Worm (Caenorhabditis elegans): ENCODE data around the gene pgl-3.

The pgl-3 gene

ce11 chrV:4750294-4750693 is 5.5 kb upstream of the pgl-3 start, which contains the start of gene C18G1.6:
TSS of gene C18G1.6 (plus strand) at chrV:4750594.
- TF ChIP-seq snpc-4 (tag; optimal IDR thresholded peaks at IDR 0.05) (no peak), lin-39 (tag; optimal IDR thresholded peaks at IDR 0.05) (no peak), sma-3 (GFP tag; optimal IDR thresholded peaks at IDR 0.05) (no peak)

- TF ChIP-seq skn-1 (tag; optimal IDR thresholded peaks at IDR 0.05) = no peak
- no peak for TF ChIP-seq nhr-237 (tag; optimal IDR thresholded peaks at IDR 0.05)
- no peak for TF ChIP-seq F13H6.1 (tag; optimal IDR thresholded peaks at IDR 0.05)
- TF ChIP-seq nhr-77 (tag; optimal IDR thresholded peaks at IDR 0.05) = no peak
- no peak for TF ChIP-seq nhr-6 (tag; optimal IDR thresholded peaks at IDR 0.05)
- no peak for TF ChIP-seq ZK546.5 (tag; optimal IDR thresholded peaks at IDR 0.05)
- TF ChIP-seq unc-55 (GFP tag; optimal IDR thresholded peaks at IDR 0.05) = no peak
- no peak for TF ChIP-seq sem-4 (tag; optimal IDR thresholded peaks at IDR 0.05)
- TF ChIP-seq crh-2 (tag; optimal IDR thresholded peaks at IDR 0.05) = no peak
- TF ChIP-seq lin-11 (tag; optimal IDR thresholded peaks at IDR 0.05) = no peak
- TF ChIP-seq ceh-82 (tag; optimal IDR thresholded peaks at IDR 0.05) = no peak
- no peak for TF ChIP-seq sma-3 (GFP tag; optimal IDR thresholded peaks at IDR 0.05)
- no peak for TF ChIP-seq R02D3.7 (tag; optimal IDR thresholded peaks at IDR 0.05)
- no peak for TF ChIP-seq ceh-16 (tag; optimal IDR thresholded peaks at IDR 0.05)
- TF ChIP-seq mab-5 (tag; optimal IDR thresholded peaks at IDR 0.05) = no peak
- no peak for TF ChIP-seq elt-1 (tag; optimal IDR thresholded peaks at IDR 0.05)
- no peak for TF ChIP-seq lsy-2 (tag; optimal IDR thresholded peaks at IDR 0.05)
- no peak for TF ChIP-seq ztf-4 (tag; optimal IDR thresholded peaks at IDR 0.05)
- no peak for TF ChIP-seq nhr-25 (tag; optimal IDR thresholded peaks at IDR 0.05)
- TF ChIP-seq fos-1 (tag; optimal IDR thresholded peaks at IDR 0.05) = no peak
These were observed 1.7 kb upstream of the pgl-3 start, which contains the start of gene hil-4 for ce11 chrV:4754123-4754522. TSS of gene hil-4 (plus strand) at chrV:4754313.

ce11 chrV:4754684-4755211 is 1.0 kb upstream of the pgl-3 start:
- TF ChIP-seq sma-3 (GFP tag; optimal IDR thresholded peaks at IDR 0.05) (no peak), Y55F3AM.14 (GFP tag; optimal IDR thresholded peaks at IDR 0.05) (peak; percentile 0)

ce11 chrV:4758019-4758418 is 2.2 kb downstream of the pgl-3 start:
- TF ChIP-seq dmd-4 (tag; optimal IDR thresholded peaks at IDR 0.05) = no peak
- TF ChIP-seq nhr-12 (tag; optimal IDR thresholded peaks at IDR 0.05) = no peak
- TF ChIP-seq ZK546.5 (tag; optimal IDR thresholded peaks at IDR 0.05) = no peak
- TF ChIP-seq egl-27 (tag; optimal IDR thresholded peaks at IDR 0.05) = no peak
- no peak for TF ChIP-seq mab-5 (tag; optimal IDR thresholded peaks at IDR 0.05)

- no peak for TF ChIP-seq zag-1 (tag; optimal IDR thresholded peaks at IDR 0.05)
- no peak for TF ChIP-seq unc-62 (GFP tag; optimal IDR thresholded peaks at IDR 0.05)
- no peak for TF ChIP-seq blmp-1 (tag; optimal IDR thresholded peaks at IDR 0.05; ENCODE audit: insufficient read depth)
- no peak for TF ChIP-seq egl-27 (tag; optimal IDR thresholded peaks at IDR 0.05)
- TF ChIP-seq unc-55 (GFP tag; optimal IDR thresholded peaks at IDR 0.05) = no peak
- TF ChIP-seq peb-1 (tag; optimal IDR thresholded peaks at IDR 0.05) = no peak
- no peak for TF ChIP-seq sma-9 (GFP tag; optimal IDR thresholded peaks at IDR 0.05)
- TF ChIP-seq sma-9 (tag; optimal IDR thresholded peaks at IDR 0.05) = no peak
- TF ChIP-seq mdl-1 (tag; optimal IDR thresholded peaks at IDR 0.05) = no peak
- TF ChIP-seq lin-39 (tag; optimal IDR thresholded peaks at IDR 0.05) = no peak
- TF ChIP-seq nhr-77 (tag; optimal IDR thresholded peaks at IDR 0.05) = no peak
- no peak for TF ChIP-seq nhr-21 (tag; optimal IDR thresholded peaks at IDR 0.05)
- TF ChIP-seq R02D3.7 (tag; optimal IDR thresholded peaks at IDR 0.05) = no peak
- TF ChIP-seq elt-3 (tag; optimal IDR thresholded peaks at IDR 0.05) = no peak
- TF ChIP-seq Y55F3AM.14 (GFP tag; optimal IDR thresholded peaks at IDR 0.05) = no peak
- no peak for TF ChIP-seq ama-1 (optimal IDR thresholded peaks at IDR 0.05)
- no peak for TF ChIP-seq nhr-11 (tag; optimal IDR thresholded peaks at IDR 0.05)
- no peak for TF ChIP-seq ztf-1 (GFP tag; conservative IDR thresholded peaks at IDR 0.05)
These were observed 2.8 kb downstream of the pgl-3 start for ce11 chrV:4758540-4758939.
